Worm (Caenorhabditis elegans) whole organism, dauer: Measurements from ENCODE around the gene ZC204.17.

ENCODE experiments used
- unc-62 ChIP-seq: sonication (generic microtip); optimal IDR thresholded peaks from 2 replicates; lab custom pipeline; 2017; ENCODE audit warnings: missing biosample characterization, missing genetic modification reagents, missing genetic modification characterization

ZC204.17 gene

ce11 chrII:1646199-1646598, at the start of gene ZC204.17:
Gene ZC204.17, minus strand, starts transcription at chrII:1646299.
- TF ChIP-seq unc-62 (GFP tag; lab: Kevin White, UChicago), result no peak

ce11 chrII:1695861-1696260, 49.8 kb upstream of the ZC204.17 start, which contains the start of gene F58E1.13:
Gene F58E1.13, minus strand, starts transcription at chrII:1695872.
- no peak for TF ChIP-seq unc-62 (GFP tag; lab: Kevin White, UChicago)

- TF ChIP-seq unc-62 (GFP tag; lab: Kevin White, UChicago), result no peak
Measured at ce11 chrII:1694530-1694929, 48.4 kb upstream of the ZC204.17 start, which contains the start of gene fbxc-26. Gene fbxc-26, minus strand, starts transcription at chrII:1694630.

ce11 chrII:1692827-1693226, 46.7 kb upstream of the ZC204.17 start, which contains the start of gene fbxc-21:
Gene fbxc-21, minus strand, starts transcription at chrII:1692927.
- TF ChIP-seq unc-62 (GFP tag; lab: Kevin White, UChicago), result no peak

ce11 chrII:1691011-1691410, 44.9 kb upstream of the ZC204.17 start, which contains the start of gene fbxc-22:
Gene fbxc-22, minus strand, starts transcription at chrII:1691111.
- TF ChIP-seq unc-62 (GFP tag; lab: Kevin White, UChicago), result no peak

- no peak for TF ChIP-seq unc-62 (GFP tag; lab: Kevin White, UChicago)
Measured at ce11 chrII:1688813-1689212, 42.7 kb upstream of the ZC204.17 start, which contains the start of the genes fbxb-18 and fbxb-19. Gene fbxb-18, minus strand, starts transcription at chrII:1688913. Gene fbxb-19, minus strand, starts transcription at chrII:1689181.

ce11 chrII:1683742-1684141, 37.6 kb upstream of the ZC204.17 start, which contains the start of gene fbxb-25:
Gene fbxb-25, plus strand, starts transcription at chrII:1684042.
- no peak for TF ChIP-seq unc-62 (GFP tag; lab: Kevin White, UChicago)

- no peak for TF ChIP-seq unc-62 (GFP tag; lab: Kevin White, UChicago)
Measured at ce11 chrII:1682218-1682617, 36.1 kb upstream of the ZC204.17 start, which contains the start of gene fbxb-26. Gene fbxb-26, plus strand, starts transcription at chrII:1682518.

- TF ChIP-seq unc-62 (GFP tag; lab: Kevin White, UChicago), result no peak
Measured at ce11 chrII:1679081-1679480, 33.0 kb upstream of the ZC204.17 start, which contains the start of gene irld-36. Gene irld-36, plus strand, starts transcription at chrII:1679381.

ce11 chrII:1676088-1676487, 30.0 kb upstream of the ZC204.17 start, which contains the start of gene fbxb-17:
Gene fbxb-17, plus strand, starts transcription at chrII:1676388.
- TF ChIP-seq unc-62 (GFP tag; lab: Kevin White, UChicago), result no peak

- no peak for TF ChIP-seq unc-62 (GFP tag; lab: Kevin White, UChicago)
Measured at ce11 chrII:1672673-1673072, 26.6 kb upstream of the ZC204.17 start.

ce11 chrII:1670985-1671384, 24.9 kb upstream of the ZC204.17 start:
- TF ChIP-seq unc-62 (GFP tag; lab: Kevin White, UChicago), result no peak

- TF ChIP-seq unc-62 (GFP tag; lab: Kevin White, UChicago), result no peak
Measured at ce11 chrII:1670260-1670879, 24.3 kb upstream of the ZC204.17 start, which contains the start of gene nhx-6. Gene nhx-6, plus strand, starts transcription at chrII:1670829.

ce11 chrII:1668913-1669312, 22.8 kb upstream of the ZC204.17 start, which contains the start of gene srw-97:
Gene srw-97, minus strand, starts transcription at chrII:1669013.
- no peak for TF ChIP-seq unc-62 (GFP tag; lab: Kevin White, UChicago)

ce11 chrII:1666025-1666424, 19.9 kb upstream of the ZC204.17 start, which contains the start of gene srlf-29:
Gene srlf-29, plus strand, starts transcription at chrII:1666325.
- no peak for TF ChIP-seq unc-62 (GFP tag; lab: Kevin White, UChicago)

ce11 chrII:1663516-1663915, 17.4 kb upstream of the ZC204.17 start, which contains the start of gene duxl-1:
Gene duxl-1, plus strand, starts transcription at chrII:1663699.
- TF ChIP-seq unc-62 (GFP tag; lab: Kevin White, UChicago), result no peak
